Worm (Caenorhabditis elegans) whole organism, early embryonic: ENCODE data around the gene sri-43.
"Not testable (repeated sequence)": the region's sequence is repeated elsewhere in the genome, so short reads cannot be mapped to it uniquely, and the experiment has no call there.

Experiments
- B0310.2 ChIP-seq: sonication (generic microtip); optimal IDR thresholded peaks from 2 replicates; lab custom pipeline; 2016; ENCODE audit warnings: mild to moderate bottlenecking, missing genetic modification characterization, missing compliant biosample characterization
- F13C5.2 ChIP-seq: sonication (generic microtip); optimal IDR thresholded peaks from 2 replicates; lab custom pipeline; 2017; ENCODE audit warnings: mild to moderate bottlenecking, missing genetic modification characterization, inconsistent platforms, missing compliant biosample characterization
- aly-1 ChIP-seq: sonication (generic microtip); optimal IDR thresholded peaks from 2 replicates; lab custom pipeline; 2016; ENCODE audit warnings: missing genetic modification characterization, missing compliant biosample characterization
- ama-1 ChIP-seq: fragments of 150-350 bp; optimal IDR thresholded peaks from 2 replicates; lab custom pipeline; 2014
- ceh-13 ChIP-seq: fragments of 200-800 bp; sonication (Bioruptor generic); optimal IDR thresholded peaks from 2 replicates; lab custom pipeline; 2018; ENCODE audit warnings: mild to moderate bottlenecking, missing genetic modification characterization, missing compliant biosample characterization
- ceh-36 ChIP-seq: sonication (generic microtip); optimal IDR thresholded peaks from 2 replicates; lab custom pipeline; 2016; ENCODE audit warnings: missing genetic modification characterization, inconsistent platforms, missing compliant biosample characterization
- ets-7 ChIP-seq: sonication (generic microtip); optimal IDR thresholded peaks from 2 replicates; lab custom pipeline; 2016; ENCODE audit warnings: missing genotype, missing genetic modification characterization, missing compliant biosample characterization
- flt-1 ChIP-seq: fragments of 200-800 bp; sonication (Bioruptor generic); IDR thresholded peaks from 2 replicates; pipeline ENCODE4 v1.3.6; 2022; ENCODE audit warnings: missing genetic modification characterization, missing compliant biosample characterization
- hmbx-1 ChIP-seq: sonication (generic microtip); optimal IDR thresholded peaks from 2 replicates; lab custom pipeline; 2016; ENCODE audit warnings: mild to moderate bottlenecking, missing genetic modification characterization, missing compliant biosample characterization
- hmg-4 ChIP-seq: fragments of 200-800 bp; sonication (Bioruptor generic); optimal IDR thresholded peaks from 2 replicates; lab custom pipeline; 2018; ENCODE audit warnings: mild to moderate bottlenecking, missing genetic modification characterization, missing compliant biosample characterization
- hnd-1 ChIP-seq: sonication (generic microtip); optimal IDR thresholded peaks from 2 replicates; lab custom pipeline; 2016; ENCODE audit warnings: missing genetic modification characterization, missing compliant biosample characterization
- pes-1 ChIP-seq: fragments of 200-800 bp; sonication (Bioruptor generic); IDR thresholded peaks from 2 replicates; pipeline ENCODE4 v1.3.6; 2022; ENCODE audit warnings: missing genetic modification reagents, missing genetic modification characterization, missing compliant biosample characterization
- scrt-1 ChIP-seq: fragments of 200-800 bp; sonication (Bioruptor generic); IDR thresholded peaks from 2 replicates; pipeline ENCODE4 v1.3.6; 2022; ENCODE audit warnings: missing genetic modification characterization, missing compliant biosample characterization
- sea-1 ChIP-seq: fragments of 200-800 bp; sonication (Bioruptor generic); conservative IDR thresholded peaks from 2 replicates; pipeline ENCODE4 v1.3.6; 2022; ENCODE audit warnings: missing genetic modification characterization, missing compliant biosample characterization
- tbx-11 ChIP-seq: fragments of 200-800 bp; sonication (Bioruptor generic); IDR thresholded peaks from 2 replicates; pipeline ENCODE4 v1.3.6; 2022; ENCODE audit warnings: missing genetic modification characterization, missing compliant biosample characterization
- tbx-37 ChIP-seq: fragments of 200-800 bp; sonication (Bioruptor generic); conservative IDR thresholded peaks from 2 replicates; pipeline ENCODE4 v1.3.6; 2022; ENCODE audit warnings: missing genetic modification reagents, missing genetic modification characterization, missing compliant biosample characterization
- tra-4 ChIP-seq: sonication (generic microtip); optimal IDR thresholded peaks from 2 replicates; lab custom pipeline; 2017; ENCODE audit warnings: missing genetic modification characterization, missing compliant biosample characterization

The sri-43 gene

DNA sequence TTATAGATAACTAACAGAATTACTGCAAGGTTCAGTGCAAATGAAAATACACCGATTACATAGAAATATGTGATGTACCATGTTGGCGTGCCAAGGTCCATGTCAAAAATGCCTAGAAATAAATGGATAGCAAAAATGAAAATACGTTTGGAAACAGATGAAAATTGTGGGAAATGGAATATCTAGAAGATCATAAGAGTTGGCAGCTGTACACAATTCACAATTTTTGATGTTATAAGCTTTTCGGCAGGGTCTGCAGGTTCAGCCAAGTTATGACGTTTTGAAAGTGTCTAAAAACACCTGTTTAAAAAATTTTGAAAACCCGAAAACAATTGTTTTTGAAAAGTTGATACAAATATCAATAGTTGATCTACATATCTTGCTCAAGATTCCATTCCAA lies at the start of gene sri-43:
TSS of gene sri-43 (minus strand) at position 101 of the 400 bp plus-strand sequence.
- not testable (repeated sequence) for TF ChIP-seq ceh-13 (GFP tag; lab: Kevin White, UChicago); aly-1 (tag; lab: Kevin White, UChicago); ceh-36 (tag; lab: Kevin White, UChicago)

- not testable (repeated sequence) for TF ChIP-seq tbx-37 (GFP tag; lab: Robert Waterston, UW); aly-1 (tag; lab: Kevin White, UChicago); ceh-13 (GFP tag; lab: Kevin White, UChicago)
These were observed 47.1 kb upstream of the sri-43 start, which contains the start of gene Y27F2A.9 for ce11 chrII:3191544-3191943. Gene Y27F2A.9, minus strand, starts transcription at chrII:3191644.

DNA sequence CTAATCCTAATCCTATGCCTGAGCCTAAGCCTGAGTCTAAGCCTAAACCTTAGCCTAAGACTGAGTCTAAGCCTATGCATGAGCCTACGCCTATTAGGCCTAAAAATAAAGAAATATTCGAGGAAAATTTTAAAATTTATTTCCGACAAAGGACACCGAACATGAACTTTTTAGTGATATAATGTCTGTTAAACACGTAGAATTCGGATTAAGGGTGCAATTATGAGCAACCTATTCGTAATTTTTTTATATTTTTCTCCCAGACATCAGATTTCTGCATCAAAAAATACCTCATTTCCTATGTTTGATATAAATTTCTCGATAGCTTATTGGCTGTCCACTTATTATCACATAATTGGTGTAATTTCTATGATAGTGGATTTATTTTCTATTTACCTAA lies 44.6 kb upstream of the sri-43 start, which contains the start of gene Y27F2A.11:
TSS of gene Y27F2A.11 (plus strand) at position 301 of the 400 bp plus-strand sequence.
- TF ChIP-seq scrt-1; hmg-4; B0310.2 (tag; lab: Kevin White, UChicago): not testable (repeated sequence)

DNA sequence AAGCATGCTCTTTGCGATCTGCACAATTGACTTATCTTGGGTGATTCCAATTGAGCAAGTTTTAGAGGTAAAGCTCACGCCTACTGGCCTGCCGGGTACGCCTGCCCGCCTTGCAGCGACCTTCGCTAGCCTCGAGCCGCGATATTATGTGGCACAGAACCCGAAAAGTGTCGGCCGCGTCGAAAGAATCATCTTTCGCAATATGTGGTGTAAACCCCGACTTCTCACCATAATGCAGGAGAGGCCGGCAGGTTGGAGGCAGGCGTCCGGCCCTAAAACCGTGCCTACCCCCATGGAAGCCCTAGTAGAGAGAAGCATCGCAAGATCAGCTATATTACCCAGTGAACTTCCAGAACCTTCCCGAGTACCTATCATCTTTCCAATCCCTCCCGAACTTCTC lies 41.4 kb upstream of the sri-43 start:
- no peak for TF ChIP-seq hmg-4
- TF ChIP-seq tbx-11 = no peak
- no peak for TF ChIP-seq pes-1 (GFP tag; lab: Robert Waterston, UW)
- no peak for TF ChIP-seq hnd-1 (tag; lab: Kevin White, UChicago)
- TF ChIP-seq tra-4 = no peak
- TF ChIP-seq F13C5.2 (tag; lab: Kevin White, UChicago) = no peak
- TF ChIP-seq scrt-1 = no peak
- no peak for TF ChIP-seq ceh-36 (tag; lab: Kevin White, UChicago)
- TF ChIP-seq B0310.2 (tag; lab: Kevin White, UChicago) = no peak
- TF ChIP-seq ama-1 = no peak
- no peak for TF ChIP-seq sea-1 (GFP tag; lab: Robert Waterston, UW)
- no peak for TF ChIP-seq ceh-13 (GFP tag; lab: Kevin White, UChicago)
- TF ChIP-seq flt-1 (GFP tag; lab: Robert Waterston, UW) = no peak
- no peak for TF ChIP-seq ets-7 (tag; lab: Kevin White, UChicago)
- no peak for TF ChIP-seq tbx-37 (GFP tag; lab: Robert Waterston, UW)
- no peak for TF ChIP-seq aly-1 (tag; lab: Kevin White, UChicago)

- not testable (repeated sequence) for TF ChIP-seq tbx-37 (GFP tag; lab: Robert Waterston, UW); pes-1 (GFP tag; lab: Robert Waterston, UW); scrt-1
These were observed 40.4 kb upstream of the sri-43 start, which contains the start of gene sri-78 for ce11 chrII:3184858-3185257. Gene sri-78, plus strand, starts transcription at chrII:3185158.

DNA sequence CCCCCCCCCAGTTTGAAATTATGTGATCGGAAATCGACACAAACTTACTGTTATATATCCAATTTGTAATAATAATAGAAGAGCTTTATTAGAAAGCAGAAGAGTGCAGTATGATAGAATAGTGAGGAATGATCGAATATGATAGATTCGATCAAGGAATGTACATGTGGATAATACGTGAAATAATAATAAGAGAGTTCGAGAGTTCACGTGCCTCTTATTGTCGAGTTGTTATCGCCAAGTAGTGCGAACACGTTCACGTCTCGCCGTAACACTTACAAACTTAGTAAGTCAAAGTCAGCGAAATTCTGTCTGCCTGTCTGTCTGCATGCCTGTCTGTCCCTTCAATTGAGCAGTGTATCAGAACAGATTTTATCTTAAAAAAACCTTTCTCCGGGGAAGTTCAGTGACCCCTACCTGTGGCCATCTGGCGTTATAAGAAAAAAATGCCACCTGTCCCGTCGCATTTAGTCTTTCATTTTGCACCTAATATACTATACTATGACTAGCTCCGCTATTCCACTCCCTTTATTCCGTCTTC lies 38.9 kb upstream of the sri-43 start, which contains the start of the genes Y27F2A.6 and Y27F2A.8:
TSS of gene Y27F2A.6 (minus strand) at position 101 of the 541 bp plus-strand sequence.
TSS of gene Y27F2A.8 (plus strand) at position 491 of the 541 bp plus-strand sequence.
- not testable (repeated sequence) for TF ChIP-seq ceh-13 (GFP tag; lab: Kevin White, UChicago); scrt-1; aly-1 (tag; lab: Kevin White, UChicago)

- not testable (repeated sequence) for TF ChIP-seq ceh-36 (tag; lab: Kevin White, UChicago); scrt-1; aly-1 (tag; lab: Kevin White, UChicago)
These were observed 33.2 kb upstream of the sri-43 start, which contains the start of gene sri-40 for ce11 chrII:3177663-3178062. Gene sri-40, plus strand, starts transcription at chrII:3177963.

DNA sequence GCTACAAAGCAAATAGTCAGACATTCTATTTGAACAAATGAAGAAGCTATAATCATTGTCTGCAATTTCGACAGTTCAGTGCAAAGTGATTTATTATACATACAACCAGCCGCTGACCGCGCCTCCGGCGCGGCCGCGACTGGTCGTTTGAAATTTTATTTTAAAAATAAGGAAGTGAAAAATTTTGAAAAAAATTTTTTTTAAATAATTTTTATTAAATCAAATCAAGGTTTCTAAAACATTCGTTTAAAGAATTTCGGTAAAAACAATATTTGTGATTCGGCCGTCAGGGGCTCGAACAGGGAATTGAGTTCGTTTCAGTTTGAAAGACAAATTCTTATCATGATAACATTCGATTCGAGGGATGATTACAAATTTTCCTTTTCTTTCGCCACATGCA lies 27.7 kb upstream of the sri-43 start, which contains the start of gene Y27F2A.10:
TSS of gene Y27F2A.10 (minus strand) at position 101 of the 400 bp plus-strand sequence.
- TF ChIP-seq ama-1 (no peak), hmg-4 (no peak), hmbx-1 (tag; lab: Kevin White, UChicago) (no peak), hnd-1 (tag; lab: Kevin White, UChicago) (no peak), F13C5.2 (tag; lab: Kevin White, UChicago) (no peak), tbx-37 (GFP tag; lab: Robert Waterston, UW) (no peak), ets-7 (tag; lab: Kevin White, UChicago) (no peak), tra-4 (no peak), aly-1 (tag; lab: Kevin White, UChicago) (no peak), sea-1 (GFP tag; lab: Robert Waterston, UW) (no peak), tbx-11 (no peak), scrt-1 (no peak)

- TF ChIP-seq flt-1 (GFP tag; lab: Robert Waterston, UW) = no peak
- TF ChIP-seq F13C5.2 (tag; lab: Kevin White, UChicago) = no peak
- no peak for TF ChIP-seq hmbx-1 (tag; lab: Kevin White, UChicago)
- no peak for TF ChIP-seq tra-4
- no peak for TF ChIP-seq tbx-37 (GFP tag; lab: Robert Waterston, UW)
- TF ChIP-seq aly-1 (tag; lab: Kevin White, UChicago) = no peak
- TF ChIP-seq B0310.2 (tag; lab: Kevin White, UChicago) = no peak
- TF ChIP-seq hnd-1 (tag; lab: Kevin White, UChicago) = no peak
- no peak for TF ChIP-seq ceh-13 (GFP tag; lab: Kevin White, UChicago)
- TF ChIP-seq ceh-36 (tag; lab: Kevin White, UChicago) = no peak
- TF ChIP-seq hmg-4 = no peak
- no peak for TF ChIP-seq ama-1
- no peak for TF ChIP-seq tbx-11
- no peak for TF ChIP-seq sea-1 (GFP tag; lab: Robert Waterston, UW)
- TF ChIP-seq scrt-1 = no peak
- no peak for TF ChIP-seq ets-7 (tag; lab: Kevin White, UChicago)
These were observed 25.6 kb upstream of the sri-43 start, which contains the start of gene fbxc-55 for ce11 chrII:3170089-3170488. Gene fbxc-55, minus strand, starts transcription at chrII:3170189.
